Worm (Caenorhabditis elegans) whole organism, L3 larva: ENCODE measurements around the gene H27A22.1.

Experiments
- aly-2 ChIP-seq: fragments of 150-350 bp; optimal IDR thresholded peaks from 2 replicates; lab custom pipeline; 2014; ENCODE audit warnings: missing biosample characterization, missing genetic modification characterization
- ceh-16 ChIP-seq: sonication (generic microtip); optimal IDR thresholded peaks from 2 replicates; lab custom pipeline; 2017; ENCODE audit warnings: missing biosample characterization, missing genetic modification characterization
- ceh-9 ChIP-seq: sonication (generic microtip); optimal IDR thresholded peaks from 2 replicates; lab custom pipeline; 2018; ENCODE audit warnings: missing biosample characterization, missing genetic modification characterization
- daf-12 ChIP-seq: fragments of 150-350 bp; optimal IDR thresholded peaks from 2 replicates; lab custom pipeline; 2014; ENCODE audit warnings: missing biosample characterization, missing genetic modification reagents, missing genetic modification characterization
- fkh-10 ChIP-seq: sonication (generic microtip); optimal IDR thresholded peaks from 2 replicates; lab custom pipeline; 2017; ENCODE audit warnings: missing biosample characterization, missing genetic modification reagents, missing genetic modification characterization
- hmg-11 ChIP-seq: sonication (generic microtip); optimal IDR thresholded peaks from 2 replicates; lab custom pipeline; 2016; ENCODE audit warnings: missing genetic modification characterization, missing compliant biosample characterization
- nhr-76 ChIP-seq: fragments of 150-350 bp; sonication (generic microtip); optimal IDR thresholded peaks from 5 replicates; lab custom pipeline; 2014; ENCODE audit warnings: missing biosample characterization, missing genetic modification characterization
- nhr-77 ChIP-seq: fragments of 150-350 bp; optimal IDR thresholded peaks from 2 replicates; lab custom pipeline; 2014; ENCODE audit warnings: missing biosample characterization, missing genetic modification characterization
- pha-4 ChIP-seq: fragments of 150-350 bp; optimal IDR thresholded peaks from 2 replicates; lab custom pipeline; 2014; ENCODE audit warnings: missing biosample characterization, missing genetic modification reagents, missing genetic modification characterization
- unc-39 ChIP-seq: sonication (generic microtip); optimal IDR thresholded peaks from 4 replicates; lab custom pipeline; 2017; ENCODE audit warnings: missing biosample characterization, missing genetic modification characterization
- zag-1 ChIP-seq: fragments of 150-350 bp; optimal IDR thresholded peaks from 2 replicates; lab custom pipeline; 2014; ENCODE audit warnings: missing biosample characterization, missing genetic modification characterization

Gene H27A22.1

DNA sequence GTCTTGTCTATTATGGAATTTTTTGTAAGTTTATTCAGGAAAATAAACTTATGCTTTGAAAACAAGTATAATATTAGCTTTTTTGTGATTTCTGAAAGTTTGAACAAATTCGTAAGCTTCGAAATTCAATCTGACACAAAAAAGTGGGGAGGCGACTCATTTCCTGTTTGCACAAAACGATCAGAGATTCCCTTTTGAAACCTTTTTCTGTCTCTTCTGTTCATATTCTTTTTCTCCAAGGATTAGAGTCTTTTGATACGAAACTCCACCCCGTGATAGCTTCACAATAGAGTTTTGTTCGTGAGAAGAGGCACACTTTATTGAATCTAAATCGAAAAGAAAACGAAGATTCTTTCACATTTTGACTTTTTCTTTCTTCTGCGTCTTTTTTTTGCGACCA is 38.6 kb downstream of the H27A22.1 start:
- TF ChIP-seq unc-39 (tag; lab: Kevin White, UChicago), result no peak
- TF ChIP-seq fkh-10 (GFP tag; lab: Kevin White, UChicago), result peak; percentile 35

DNA sequence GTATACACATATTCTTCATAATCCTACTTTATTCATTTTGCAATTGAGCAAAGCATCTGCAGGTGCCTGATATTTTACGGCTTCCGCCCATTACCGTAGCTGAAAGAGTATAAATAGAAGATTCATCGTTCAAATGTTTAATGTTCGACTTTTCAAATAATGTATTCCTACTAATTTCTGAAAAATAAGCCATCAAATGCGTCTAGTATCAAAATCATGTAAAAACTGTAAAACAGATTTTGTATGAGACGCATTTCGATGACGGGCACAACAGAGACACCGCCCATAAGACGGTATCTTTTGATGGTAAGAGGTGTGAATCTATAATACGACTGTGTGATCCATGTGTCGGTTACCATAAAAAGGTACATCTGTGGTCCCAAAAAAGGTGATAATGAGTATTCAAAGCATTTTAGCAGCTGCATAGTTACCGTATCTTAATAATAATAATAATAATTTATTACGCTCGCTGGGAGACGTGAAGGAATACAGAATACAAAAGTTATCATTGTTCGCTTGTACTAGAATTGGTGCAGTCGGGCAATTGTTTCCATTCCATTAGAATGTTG is 44.8 kb downstream of the H27A22.1 start, which contains the start of the genes C32C4.3 and C32C4.16:
TSS of gene C32C4.3 (minus strand) at position 101 of the 569 bp plus-strand sequence.
TSS of gene C32C4.16 (plus strand) at position 519 of the 569 bp plus-strand sequence.
- no peak for TF ChIP-seq zag-1 (tag; lab: Kevin White, UChicago)
- TF ChIP-seq nhr-77 (tag; lab: Kevin White, UChicago), result no peak
- no peak for TF ChIP-seq pha-4
- TF ChIP-seq hmg-11 (tag; lab: Kevin White, UChicago), result no peak
- TF ChIP-seq nhr-76 (tag; lab: Kevin White, UChicago), result no peak
- TF ChIP-seq aly-2 (tag; lab: Kevin White, UChicago), result no peak
- TF ChIP-seq daf-12 (tag; lab: Kevin White, UChicago), result no peak
- TF ChIP-seq fkh-10 (GFP tag; lab: Kevin White, UChicago), result no peak

DNA sequence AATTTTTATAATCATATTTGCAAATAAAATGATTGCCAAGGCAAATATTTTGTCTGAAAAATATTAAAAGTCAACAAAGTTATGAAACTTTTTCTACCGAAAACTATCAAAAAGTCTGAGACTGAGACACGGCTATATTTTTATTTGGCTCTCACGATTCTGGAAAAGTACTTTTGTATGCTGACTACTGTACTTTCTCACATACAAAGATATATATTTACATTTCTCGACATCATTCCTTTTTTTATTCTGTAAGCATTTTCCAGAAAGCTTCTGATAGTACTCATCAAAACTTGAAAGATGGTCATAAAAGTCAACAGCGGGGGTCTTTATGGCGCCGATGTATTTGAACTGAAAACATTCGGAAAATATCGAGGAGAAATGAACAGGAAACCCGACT is 45.8 kb downstream of the H27A22.1 start, which contains the start of gene aqp-6:
TSS of gene aqp-6 (plus strand) at position 301 of the 400 bp plus-strand sequence.
- no peak for TF ChIP-seq ceh-16 (tag; lab: Kevin White, UChicago)

DNA sequence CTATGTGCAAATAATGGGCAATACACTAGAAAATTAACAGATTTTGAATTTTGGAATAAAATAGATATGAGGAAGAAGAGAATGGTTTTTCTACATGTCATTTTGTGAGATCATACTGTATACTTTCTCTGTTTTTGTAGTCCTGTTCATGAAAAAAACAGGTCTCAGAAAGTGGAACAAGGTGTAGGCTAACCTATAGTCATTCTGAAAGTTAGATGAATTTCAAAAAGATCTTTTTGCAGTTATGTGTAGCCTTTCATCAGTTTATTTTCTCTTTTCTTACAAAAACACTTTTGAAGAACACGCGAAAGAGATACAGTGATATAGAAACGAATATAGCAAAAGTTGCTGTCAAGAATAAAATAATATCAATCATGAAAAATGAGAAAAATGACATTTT is 51.8 kb downstream of the H27A22.1 start, which contains the start of gene ugt-35:
TSS of gene ugt-35 (minus strand) at position 101 of the 400 bp plus-strand sequence.
- TF ChIP-seq fkh-10 (GFP tag; lab: Kevin White, UChicago), result no peak
- no peak for TF ChIP-seq ceh-9 (tag; lab: Kevin White, UChicago)
